Worm (Caenorhabditis elegans): ENCODE data around the gene srw-39.

ce11 chrV:20215197-20215596, 43.4 kb upstream of the srw-39 start, which contains the start of gene Y113G7B.11:
- no peak for TF ChIP-seq eyg-1 (tag; optimal IDR thresholded peaks at IDR 0.05)
- TF ChIP-seq ceh-34 (tag; optimal IDR thresholded peaks at IDR 0.05), result no peak
- no peak for TF ChIP-seq ceh-18 (tag; optimal IDR thresholded peaks at IDR 0.05)
- TF ChIP-seq ahr-1 (tag; optimal IDR thresholded peaks at IDR 0.05), result no peak
- TF ChIP-seq ceh-14 (tag; optimal IDR thresholded peaks at IDR 0.05), result no peak
- no peak for TF ChIP-seq ceh-31 (tag; optimal IDR thresholded peaks at IDR 0.05)
- TF ChIP-seq F13H6.1 (tag; optimal IDR thresholded peaks at IDR 0.05), result no peak
- TF ChIP-seq Y22D7AL.16 (tag; optimal IDR thresholded peaks at IDR 0.05), result no peak
- TF ChIP-seq tbx-2 (tag; optimal IDR thresholded peaks at IDR 0.05), result no peak
- no peak for TF ChIP-seq elt-4 (tag; optimal IDR thresholded peaks at IDR 0.05)
- no peak for TF ChIP-seq sox-4 (tag; optimal IDR thresholded peaks at IDR 0.05)
- TF ChIP-seq nfya-1 (tag; optimal IDR thresholded peaks at IDR 0.05), result no peak
- no peak for TF ChIP-seq K09A11.1 (tag; optimal IDR thresholded peaks at IDR 0.05; ENCODE audit: insufficient read depth)
